Worm (Caenorhabditis elegans) whole organism, L4/young adult: Measurements from ENCODE around the gene idpb-1.

ENCODE experiments used
- W03F9.2 ChIP-seq: fragments of 150-350 bp; optimal IDR thresholded peaks from 2 replicates; lab custom pipeline; 2014; ENCODE audit warnings: missing biosample characterization, missing genetic modification characterization
- dao-5 ChIP-seq: sonication (generic microtip); optimal IDR thresholded peaks from 2 replicates; lab custom pipeline; 2016; ENCODE audit warnings: missing genotype, missing genetic modification characterization, moderate library complexity, missing compliant biosample characterization
- him-1 ChIP-seq: sonication (generic microtip); optimal IDR thresholded peaks from 2 replicates; lab custom pipeline; 2016; ENCODE audit warnings: missing genotype, missing genetic modification reagents, missing genetic modification characterization, missing compliant biosample characterization

The idpb-1 gene

ce11 chrII:5084225-5084624 lies 17.6 kb upstream of the idpb-1 start:
- TF ChIP-seq him-1 (tag; lab: Kevin White, UChicago), result no peak

ce11 chrII:5085450-5085849 lies 16.3 kb upstream of the idpb-1 start, which contains the start of gene txt-9:
TSS of gene txt-9 (plus strand) at chrII:5085785.
- TF ChIP-seq him-1 (tag; lab: Kevin White, UChicago), result no peak
- TF ChIP-seq W03F9.2 (tag; lab: Kevin White, UChicago), result no peak
- no peak for TF ChIP-seq dao-5

- TF ChIP-seq dao-5 (no peak), W03F9.2 (tag; lab: Kevin White, UChicago) (no peak), him-1 (tag; lab: Kevin White, UChicago) (no peak)
Measured at ce11 chrII:5086143-5086542, 15.6 kb upstream of the idpb-1 start.

- peak; percentile 34 for TF ChIP-seq W03F9.2 (tag; lab: Kevin White, UChicago)
- no peak for TF ChIP-seq him-1 (tag; lab: Kevin White, UChicago)
- no peak for TF ChIP-seq dao-5
Measured at ce11 chrII:5091640-5092243, 10.0 kb upstream of the idpb-1 start, which contains the start of gene pld-1. TSS of gene pld-1 (minus strand) at chrII:5091690.

- no peak for TF ChIP-seq W03F9.2 (tag; lab: Kevin White, UChicago)
- no peak for TF ChIP-seq dao-5
- no peak for TF ChIP-seq him-1 (tag; lab: Kevin White, UChicago)
Measured at ce11 chrII:5092362-5093281, 9.2 kb upstream of the idpb-1 start, which contains the start of gene C04G6.2. TSS of gene C04G6.2 (plus strand) at chrII:5093231.

ce11 chrII:5093945-5094344 lies 7.8 kb upstream of the idpb-1 start, which contains the start of gene C04G6.13:
TSS of gene C04G6.13 (plus strand) at chrII:5094245.
- TF ChIP-seq him-1 (tag; lab: Kevin White, UChicago) (no peak), W03F9.2 (tag; lab: Kevin White, UChicago) (no peak), dao-5 (no peak)

ce11 chrII:5099034-5099433 lies 2.8 kb upstream of the idpb-1 start:
- TF ChIP-seq dao-5 (no peak), W03F9.2 (tag; lab: Kevin White, UChicago) (no peak), him-1 (tag; lab: Kevin White, UChicago) (no peak)

ce11 chrII:5099649-5100048 lies 2.1 kb upstream of the idpb-1 start, which contains the start of gene C04G6.6:
TSS of gene C04G6.6 (minus strand) at chrII:5099749.
- TF ChIP-seq W03F9.2 (tag; lab: Kevin White, UChicago), result no peak
- TF ChIP-seq dao-5, result no peak
- TF ChIP-seq him-1 (tag; lab: Kevin White, UChicago), result no peak

ce11 chrII:5103189-5103588 lies 1.4 kb downstream of the idpb-1 start:
- TF ChIP-seq dao-5 (no peak), him-1 (tag; lab: Kevin White, UChicago) (no peak), W03F9.2 (tag; lab: Kevin White, UChicago) (no peak)

ce11 chrII:5103784-5104457 lies 2.1 kb downstream of the idpb-1 start, which contains the start of the genes C04G6.11 and mpk-2:
TSS of gene C04G6.11 (minus strand) at chrII:5103834.
TSS of gene mpk-2 (plus strand) at chrII:5104118.
- TF ChIP-seq dao-5, result no peak
- no peak for TF ChIP-seq W03F9.2 (tag; lab: Kevin White, UChicago)
- no peak for TF ChIP-seq him-1 (tag; lab: Kevin White, UChicago)

ce11 chrII:5105020-5105419 lies 3.2 kb downstream of the idpb-1 start:
- TF ChIP-seq him-1 (tag; lab: Kevin White, UChicago) (peak; percentile 86), W03F9.2 (tag; lab: Kevin White, UChicago) (peak; percentile 32), dao-5 (peak; percentile 76)

- TF ChIP-seq dao-5, result no peak
- no peak for TF ChIP-seq him-1 (tag; lab: Kevin White, UChicago)
- TF ChIP-seq W03F9.2 (tag; lab: Kevin White, UChicago), result no peak
Measured at ce11 chrII:5109693-5110092, 7.9 kb downstream of the idpb-1 start, which contains the start of gene F09C12.2. TSS of gene F09C12.2 (plus strand) at chrII:5110012.

- TF ChIP-seq W03F9.2 (tag; lab: Kevin White, UChicago), result no peak
- no peak for TF ChIP-seq him-1 (tag; lab: Kevin White, UChicago)
- TF ChIP-seq dao-5, result no peak
Measured at ce11 chrII:5112082-5112481, 10.3 kb downstream of the idpb-1 start, which contains the start of gene F09C12.8. TSS of gene F09C12.8 (plus strand) at chrII:5112382.
